Fruit fly (Drosophila melanogaster) whole organism, pupa: Measurements from ENCODE around the gene CG14618.

ENCODE experiments used
- CG10348 ChIP-seq: fragments of 200-800 bp; sonication (Bioruptor generic); IDR thresholded peaks from 2 replicates; pipeline ENCODE4 v1.3.6; 2022; ENCODE audit warnings: missing biosample characterization, missing genetic modification characterization
- CG12605 ChIP-seq: fragments of 200-800 bp; sonication (Bioruptor generic); IDR thresholded peaks from 2 replicates; pipeline ENCODE4 v1.3.6; 2022; ENCODE audit warnings: missing biosample characterization, missing genetic modification characterization
- CG13204 ChIP-seq: fragments of 200-800 bp; sonication (Bioruptor generic); optimal IDR thresholded peaks from 2 replicates; lab custom pipeline; 2018; ENCODE audit warnings: missing biosample characterization, mild to moderate bottlenecking, missing genetic modification characterization, moderate library complexity
- CG14655 ChIP-seq: fragments of 200-800 bp; sonication (Bioruptor generic); optimal IDR thresholded peaks from 3 replicates; lab custom pipeline; 2017; ENCODE audit warnings: mild to moderate bottlenecking, missing biosample characterization, missing genetic modification reagents, missing genetic modification characterization
- CG15710 ChIP-seq: fragments of 200-800 bp; sonication (Bioruptor generic); optimal IDR thresholded peaks from 2 replicates; lab custom pipeline; 2018; ENCODE audit warnings: missing biosample characterization, mild to moderate bottlenecking, missing genetic modification characterization, moderate library complexity
- CG17806 ChIP-seq: fragments of 200-800 bp; sonication (Bioruptor generic); optimal IDR thresholded peaks from 2 replicates; lab custom pipeline; 2018; ENCODE audit warnings: missing biosample characterization, mild to moderate bottlenecking, missing genetic modification characterization, moderate library complexity
- CG32121 ChIP-seq: fragments of 200-800 bp; sonication (Bioruptor generic); IDR thresholded peaks from 2 replicates; pipeline ENCODE4 v1.3.6; 2022; ENCODE audit warnings: missing biosample characterization, missing genetic modification characterization
- CG34367 ChIP-seq: fragments of 200-800 bp; sonication (Bioruptor generic); optimal IDR thresholded peaks from 2 replicates; lab custom pipeline; 2018; ENCODE audit warnings: missing biosample characterization, mild to moderate bottlenecking, missing genetic modification characterization
- CG4496 ChIP-seq: fragments of 200-800 bp; sonication (Bioruptor generic); IDR thresholded peaks from 3 replicates; pipeline ENCODE4 v1.3.6; 2022; ENCODE audit warnings: missing biosample characterization, missing genetic modification characterization
- CG8159 ChIP-seq: fragments of 200-800 bp; sonication (Bioruptor generic); optimal IDR thresholded peaks from 3 replicates; lab custom pipeline; 2018; ENCODE audit warnings: missing biosample characterization, mild to moderate bottlenecking, missing genetic modification characterization, moderate library complexity
- CG8301 ChIP-seq: fragments of 200-800 bp; sonication (Bioruptor generic); optimal IDR thresholded peaks from 2 replicates; lab custom pipeline; 2018; ENCODE audit warnings: missing biosample characterization, mild to moderate bottlenecking, missing genetic modification characterization
- CG9948 ChIP-seq: fragments of 200-800 bp; sonication (Bioruptor generic); optimal IDR thresholded peaks from 2 replicates; lab custom pipeline; 2018; ENCODE audit warnings: missing biosample characterization, mild to moderate bottlenecking, missing genetic modification characterization, moderate library complexity
- D1 ChIP-seq: fragments of 200-800 bp; sonication (Bioruptor generic); optimal IDR thresholded peaks from 2 replicates; lab custom pipeline; 2018; ENCODE audit warnings: missing biosample characterization, mild to moderate bottlenecking, missing genetic modification characterization, moderate library complexity
- EcR ChIP-seq: fragments of 200-800 bp; sonication (Bioruptor generic); optimal IDR thresholded peaks from 3 replicates; lab custom pipeline; 2019; ENCODE audit warnings: missing biosample characterization, missing genetic modification characterization, mild to moderate bottlenecking, moderate library complexity, missing genetic modification reagents
- Ets98B ChIP-seq: fragments of 200-800 bp; sonication (Bioruptor generic); IDR thresholded peaks from 2 replicates; pipeline ENCODE4 v1.3.6; 2022; ENCODE audit warnings: missing biosample characterization, missing genetic modification characterization
- Pif1A ChIP-seq: fragments of 200-800 bp; sonication (Bioruptor generic); optimal IDR thresholded peaks from 3 replicates; lab custom pipeline; 2016; ENCODE audit warnings: missing biosample characterization, missing genetic modification characterization
- Pif1B ChIP-seq: fragments of 200-800 bp; sonication (Bioruptor generic); optimal IDR thresholded peaks from 3 replicates; lab custom pipeline; 2016; ENCODE audit warnings: missing biosample characterization, missing genetic modification characterization
- Snoo ChIP-seq: fragments of 200-800 bp; sonication (Bioruptor generic); optimal IDR thresholded peaks from 3 replicates; lab custom pipeline; 2017; ENCODE audit warnings: missing biosample characterization, mild to moderate bottlenecking, missing genetic modification characterization, inconsistent platforms
- fd96Ca ChIP-seq: fragments of 200-800 bp; sonication (Bioruptor generic); IDR thresholded peaks from 3 replicates; pipeline ENCODE4 v1.3.6; 2022; ENCODE audit warnings: missing biosample characterization, missing genetic modification characterization
- gl ChIP-seq: fragments of 200-800 bp; sonication (Bioruptor generic); optimal IDR thresholded peaks from 2 replicates; lab custom pipeline; 2018; ENCODE audit warnings: missing biosample characterization, mild to moderate bottlenecking, missing genetic modification characterization
- rn ChIP-seq: fragments of 200-800 bp; sonication (Bioruptor generic); IDR thresholded peaks from 2 replicates; pipeline ENCODE4 v1.3.6; 2022; ENCODE audit warnings: missing biosample characterization, missing genetic modification characterization

Gene CG14618

DNA sequence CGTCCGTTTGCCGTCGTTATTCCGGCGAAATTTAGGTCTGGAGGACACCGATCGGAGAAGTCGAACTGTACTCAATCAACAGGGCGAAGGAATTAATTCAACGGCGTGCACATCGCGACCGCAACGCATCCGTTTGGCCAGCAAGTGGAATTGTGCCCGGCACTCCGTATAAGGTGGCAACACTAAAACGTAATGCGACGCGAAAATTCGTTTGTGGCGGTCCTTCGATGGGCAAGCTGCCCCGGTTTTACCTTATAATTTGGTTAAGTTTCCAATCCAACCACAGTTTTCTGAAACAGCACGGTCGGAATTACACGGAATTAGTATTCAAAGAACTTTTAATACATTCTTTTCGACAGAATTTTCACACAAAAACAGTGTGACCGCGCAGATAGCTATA lies 18.5 kb upstream of the CG14618 start, which contains the start of gene wap:
wap (minus strand) TSS at position 400 of the 400 bp plus-strand sequence.
- TF ChIP-seq rn (GFP tag; lab: Robert Waterston, UW): no peak
- no peak for TF ChIP-seq Snoo
- no peak for TF ChIP-seq CG12605
- peak; percentile 44; the same call in 1 of the 3 replicates for TF ChIP-seq CG4496 (GFP tag; lab: Robert Waterston, UW)

DNA sequence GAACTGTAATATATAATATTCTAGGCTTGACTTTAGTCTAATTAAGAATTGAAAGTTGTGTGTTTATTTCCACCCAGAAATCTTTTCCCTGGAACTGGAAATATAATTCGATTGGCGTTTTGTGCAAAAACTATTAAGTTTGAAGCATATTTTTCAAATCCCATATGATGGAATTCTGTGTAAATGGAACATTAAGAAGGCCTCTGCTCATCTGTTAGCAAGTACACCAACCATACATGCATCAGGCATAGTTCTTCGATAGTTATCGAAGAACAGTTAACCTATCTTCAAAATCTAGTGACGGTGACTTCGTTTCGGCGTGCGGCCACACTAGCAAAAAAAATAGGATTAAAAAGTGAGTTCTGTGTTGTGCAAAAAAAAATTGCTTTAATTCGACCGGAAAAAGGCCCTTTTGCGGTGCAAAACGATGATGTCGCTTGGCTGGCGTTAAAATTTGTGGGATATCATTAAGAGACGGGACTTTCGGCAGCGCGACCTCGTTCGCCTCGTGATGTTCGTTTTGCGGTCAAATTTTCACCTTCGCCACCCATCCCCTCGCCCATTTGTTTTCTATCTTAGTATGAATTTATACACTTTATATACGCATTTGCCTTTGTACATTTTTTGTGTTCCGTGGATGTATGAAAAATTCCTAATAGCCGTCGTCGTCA lies 17.9 kb upstream of the CG14618 start, which contains the start of gene Usp2:
Usp2 (plus strand) TSS at position 295 of the 671 bp plus-strand sequence.
- no peak for TF ChIP-seq CG13204 (GFP tag; lab: Kevin White, UChicago)
- TF ChIP-seq Pif1B: no peak
- no peak for TF ChIP-seq CG14655 (GFP tag; lab: Kevin White, UChicago)
- TF ChIP-seq CG8301: peak; percentile 11
- no peak for TF ChIP-seq CG8159 (tag; lab: Kevin White, UChicago)
- no peak; the same call in 1 of the 2 replicates for TF ChIP-seq CG12605
- TF ChIP-seq CG15710: no peak
- TF ChIP-seq CG9948: no peak
- TF ChIP-seq rn (GFP tag; lab: Robert Waterston, UW): 0 out of 2 replicates have a peak, but pooled peaks have one; percentile 4
- no peak for TF ChIP-seq CG34367 (tag; lab: Kevin White, UChicago)
- no peak for TF ChIP-seq fd96Ca
- no peak for TF ChIP-seq CG10348 (GFP tag; lab: Robert Waterston, UW)
- TF ChIP-seq gl (tag; lab: Kevin White, UChicago): no peak

DNA sequence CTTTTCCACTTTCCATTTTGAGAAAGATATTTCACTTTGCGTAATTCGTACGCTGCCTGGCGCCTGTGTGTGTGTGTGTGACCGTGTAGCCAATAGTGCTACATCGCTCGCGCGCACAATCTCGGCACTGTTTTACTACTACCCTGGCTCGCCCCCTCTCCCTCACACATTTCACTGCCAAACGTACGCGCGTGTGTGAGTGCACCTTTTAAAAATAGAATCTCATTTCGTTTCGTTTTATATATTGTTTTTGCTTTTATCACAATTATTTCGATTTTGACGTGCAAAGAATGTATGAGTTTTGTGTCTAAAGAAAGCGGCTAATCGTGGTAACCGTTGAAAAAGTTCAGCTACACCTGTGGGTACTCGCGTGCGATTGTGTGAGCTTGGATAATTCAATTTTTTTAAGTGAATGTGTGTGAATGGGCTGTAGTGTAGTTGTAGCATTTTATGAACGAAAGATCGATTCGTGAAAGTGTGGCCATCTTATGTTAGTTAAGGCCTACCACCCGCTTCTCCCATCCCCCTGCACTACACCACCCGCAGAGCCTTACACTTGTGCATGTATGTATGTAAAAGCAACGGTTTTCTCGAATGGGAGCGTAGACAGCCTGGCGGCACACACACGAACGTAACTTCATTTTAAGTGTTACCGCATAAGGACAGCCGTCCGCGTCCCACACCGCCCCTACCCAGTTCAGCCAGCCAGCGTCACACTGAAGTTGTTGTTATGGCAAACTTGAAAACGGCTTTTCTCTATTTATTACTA lies 17.1 kb upstream of the CG14618 start:
- TF ChIP-seq CG15710: no peak
- no peak for TF ChIP-seq CG32121 (GFP tag; lab: Robert Waterston, UW)
- TF ChIP-seq CG14655 (GFP tag; lab: Kevin White, UChicago): no peak
- no peak for TF ChIP-seq CG13204 (GFP tag; lab: Kevin White, UChicago)
- TF ChIP-seq CG12605: no peak
- TF ChIP-seq Ets98B: no peak
- no peak for TF ChIP-seq rn (GFP tag; lab: Robert Waterston, UW)
- no peak for TF ChIP-seq CG17806
- TF ChIP-seq CG8159 (tag; lab: Kevin White, UChicago): no peak
- no peak for TF ChIP-seq fd96Ca
- TF ChIP-seq Pif1A (GFP tag; lab: Kevin White, UChicago): no peak
- no peak for TF ChIP-seq CG9948
- TF ChIP-seq D1 (tag; lab: Kevin White, UChicago): no peak
- TF ChIP-seq CG10348 (GFP tag; lab: Robert Waterston, UW): no peak
- no peak for TF ChIP-seq gl (tag; lab: Kevin White, UChicago)
- no peak for TF ChIP-seq Pif1B
- no peak; the same call in 2 of the 3 replicates for TF ChIP-seq CG4496 (GFP tag; lab: Robert Waterston, UW)
- TF ChIP-seq Snoo: no peak
- TF ChIP-seq CG8301: no peak
- TF ChIP-seq CG34367 (tag; lab: Kevin White, UChicago): no peak
- TF ChIP-seq, all 21 proteins: peak for 0

DNA sequence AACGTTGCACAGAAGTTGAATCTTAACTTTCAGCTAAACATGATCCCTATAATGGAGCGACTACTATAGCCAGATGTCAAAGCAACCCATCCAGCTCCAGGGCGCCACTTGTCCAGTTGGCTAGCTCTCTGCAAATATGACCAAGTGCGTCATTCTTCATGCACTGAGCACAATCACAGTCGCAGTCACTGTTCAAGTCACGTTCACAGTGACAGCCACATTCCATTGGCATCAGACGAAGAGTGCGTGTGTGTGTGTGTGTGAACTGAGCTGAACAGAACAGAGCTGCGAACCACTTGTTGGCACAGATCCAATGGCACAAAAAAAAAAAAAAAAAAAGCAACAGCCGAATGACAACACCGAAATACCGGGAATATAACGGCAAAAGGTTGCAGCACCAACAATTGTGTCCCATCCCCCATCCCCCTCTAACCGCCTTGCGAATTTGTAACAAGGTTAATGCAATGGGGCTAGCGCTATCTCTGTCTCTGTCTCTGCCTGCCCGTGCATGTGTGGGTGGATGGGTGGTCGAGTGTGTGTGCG lies 12.2 kb upstream of the CG14618 start:
- TF ChIP-seq gl (tag; lab: Kevin White, UChicago) (no peak), EcR (GFP tag; lab: Kevin White, UChicago) (no peak), CG32121 (GFP tag; lab: Robert Waterston, UW) (peak; percentile 67), fd96Ca (peak; percentile 55; the same call in 1 of the 3 replicates), CG15710 (no peak), CG8301 (no peak), CG14655 (GFP tag; lab: Kevin White, UChicago) (no peak), CG12605 (peak; percentile 76), CG8159 (tag; lab: Kevin White, UChicago) (no peak), rn (GFP tag; lab: Robert Waterston, UW) (no peak), CG10348 (GFP tag; lab: Robert Waterston, UW) (no peak), Pif1A (GFP tag; lab: Kevin White, UChicago) (no peak), CG9948 (no peak), CG4496 (GFP tag; lab: Robert Waterston, UW) (peak; percentile 74), Snoo (no peak), D1 (tag; lab: Kevin White, UChicago) (no peak), CG17806 (no peak), Pif1B (no peak), Ets98B (peak; percentile 50), CG34367 (tag; lab: Kevin White, UChicago) (no peak), CG13204 (GFP tag; lab: Kevin White, UChicago) (no peak)

DNA sequence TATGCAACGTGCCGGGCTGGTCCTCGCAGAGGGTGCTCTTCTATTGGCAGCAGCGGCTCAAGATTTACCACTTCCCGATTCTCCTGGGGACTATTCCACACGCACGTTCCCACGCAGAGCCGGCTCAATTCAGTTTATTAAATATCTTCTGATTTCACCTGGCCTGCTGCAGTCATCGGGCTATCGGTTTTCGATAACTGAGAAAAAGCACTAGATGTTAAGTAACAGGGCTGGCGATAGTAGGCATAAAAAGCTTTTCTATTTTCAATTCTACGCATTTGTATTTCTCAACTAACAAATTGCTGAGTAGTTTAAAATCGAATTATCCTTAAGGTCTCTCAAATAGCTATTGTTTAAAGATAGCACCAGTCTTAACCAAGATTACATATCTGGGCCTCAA lies 1.7 kb upstream of the CG14618 start, which contains the start of gene CG14613:
CG14613 (minus strand) TSS at position 203 of the 400 bp plus-strand sequence.
- TF ChIP-seq CG14655 (GFP tag; lab: Kevin White, UChicago) (no peak), gl (tag; lab: Kevin White, UChicago) (no peak), CG4496 (GFP tag; lab: Robert Waterston, UW) (no peak), CG8301 (no peak), CG10348 (GFP tag; lab: Robert Waterston, UW) (no peak), rn (GFP tag; lab: Robert Waterston, UW) (no peak), Pif1A (GFP tag; lab: Kevin White, UChicago) (no peak), CG8159 (tag; lab: Kevin White, UChicago) (no peak)
